Worm (Caenorhabditis elegans) whole organism, L4/young adult: ENCODE data around the gene C50E3.15.

ENCODE experiments used
- W03F9.2 ChIP-seq: fragments of 150-350 bp; optimal IDR thresholded peaks from 2 replicates; lab custom pipeline; 2014; ENCODE audit warnings: missing biosample characterization, missing genetic modification characterization
- him-1 ChIP-seq: sonication (generic microtip); optimal IDR thresholded peaks from 2 replicates; lab custom pipeline; 2016; ENCODE audit warnings: missing genotype, missing genetic modification reagents, missing genetic modification characterization, missing compliant biosample characterization

ce11 chrV:7604858-7605257 lies 13.4 kb upstream of the C50E3.15 start, which contains the start of gene clec-213:
- TF ChIP-seq him-1 = no peak
- TF ChIP-seq W03F9.2 = no peak
